Worm (Caenorhabditis elegans) whole organism, L1 larva: Measurements from ENCODE around the gene adah-1.

Source experiments
- aha-1 ChIP-seq: fragments of 150-350 bp; optimal IDR thresholded peaks from 2 replicates; lab custom pipeline; 2014; ENCODE audit warnings: missing biosample characterization, missing genetic modification characterization
- aly-2 ChIP-seq: fragments of 150-350 bp; optimal IDR thresholded peaks from 2 replicates; lab custom pipeline; 2014; ENCODE audit warnings: missing biosample characterization, missing genetic modification characterization
- efl-3 ChIP-seq: fragments of 200-800 bp; sonication (Bioruptor generic); optimal IDR thresholded peaks from 2 replicates; lab custom pipeline; 2018; ENCODE audit warnings: mild to moderate bottlenecking, missing genetic modification characterization, missing compliant biosample characterization
- elt-3 ChIP-seq, 6 experiments: fragments of 150-350 bp in 1 of 6; sonication (generic microtip); optimal IDR thresholded peaks; 2 replicates each; lab custom pipeline; 2017 to 2018; ENCODE audit warnings: missing biosample characterization in 6 of 6, missing genetic modification characterization in 6 of 6, inconsistent platforms in 1 of 6
- fos-1 ChIP-seq: fragments of 150-350 bp; optimal IDR thresholded peaks from 2 replicates; lab custom pipeline; 2014; ENCODE audit warnings: missing biosample characterization, missing genetic modification characterization
- nhr-237 ChIP-seq: fragments of 150-350 bp; optimal IDR thresholded peaks from 2 replicates; lab custom pipeline; 2014; ENCODE audit warnings: missing biosample characterization, missing genetic modification characterization
- nhr-28 ChIP-seq: fragments of 150-350 bp; optimal IDR thresholded peaks from 2 replicates; lab custom pipeline; 2014; ENCODE audit warnings: missing biosample characterization, missing genetic modification characterization
- snpc-4 ChIP-seq: fragments of 150-350 bp; optimal IDR thresholded peaks from 2 replicates; lab custom pipeline; 2014; ENCODE audit warnings: missing biosample characterization, missing genetic modification characterization
- tbx-2 ChIP-seq: sonication (generic microtip); optimal IDR thresholded peaks from 2 replicates; lab custom pipeline; 2016; ENCODE audit warnings: missing genetic modification characterization, missing compliant biosample characterization
- ztf-4 ChIP-seq: fragments of 150-350 bp; optimal IDR thresholded peaks from 2 replicates; lab custom pipeline; 2014; ENCODE audit warnings: missing biosample characterization, missing genetic modification characterization

DNA sequence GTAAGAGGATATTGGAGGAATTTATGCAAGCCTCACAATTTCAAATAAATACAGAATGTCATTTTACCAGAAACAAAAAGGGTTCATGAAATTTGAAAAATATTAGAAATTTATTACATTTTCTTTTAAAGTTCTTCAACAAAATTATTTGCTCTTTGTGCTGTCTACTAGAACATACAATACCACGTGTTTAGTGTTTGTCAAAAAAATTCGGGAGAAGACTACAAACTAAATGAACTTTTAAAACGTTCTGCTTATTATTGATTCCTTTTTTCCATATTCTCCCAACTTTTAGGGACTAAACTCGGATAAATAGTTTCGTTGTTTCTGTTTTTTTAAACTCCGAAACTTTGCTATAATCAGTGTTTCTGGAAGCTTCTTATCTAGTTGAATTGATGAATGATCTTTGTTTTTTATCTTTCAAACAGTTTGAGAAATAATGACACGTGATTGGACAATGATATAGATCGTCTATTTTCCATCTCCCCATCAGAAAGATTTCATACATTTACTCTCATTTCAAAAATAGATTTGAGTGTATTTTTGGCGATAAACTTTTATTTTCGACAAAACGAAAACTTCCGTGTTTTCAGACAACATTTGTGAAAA is 24.7 kb downstream of the adah-1 start:
- TF ChIP-seq elt-3 (tag; optimal IDR thresholded peaks at IDR 0.05; lab: Kevin White, UChicago) (peak in 2 of 6 experiments; percentile 31 to 57), nhr-237 (tag; lab: Kevin White, UChicago) (no peak), aha-1 (no peak), nhr-28 (no peak), efl-3 (GFP tag; lab: Kevin White, UChicago) (no peak), fos-1 (no peak), tbx-2 (no peak), snpc-4 (tag; lab: Kevin White, UChicago) (no peak), aly-2 (tag; lab: Kevin White, UChicago) (no peak), ztf-4 (peak; percentile 6)
